Fruit fly (Drosophila melanogaster) whole organism, wandering third instar larva: ENCODE measurements around the gene Evi5.

Experiments
- Abd-B ChIP-seq: fragments of >200 bp; optimal IDR thresholded peaks from 2 replicates; lab custom pipeline; 2017; ENCODE audit warnings: missing biosample characterization, missing genetic modification characterization
- CG32264 ChIP-seq: fragments of 200-800 bp; sonication (Bioruptor generic); optimal IDR thresholded peaks from 2 replicates; lab custom pipeline; 2016; ENCODE audit warnings: missing biosample characterization, missing genetic modification characterization
- CG9705 ChIP-seq: fragments of 200-800 bp; sonication (Bioruptor generic); optimal IDR thresholded peaks from 2 replicates; lab custom pipeline; 2018; ENCODE audit warnings: missing biosample characterization, mild to moderate bottlenecking, missing genetic modification characterization
- CrebA ChIP-seq: fragments of 200-800 bp; sonication (Bioruptor generic); optimal IDR thresholded peaks from 2 replicates; lab custom pipeline; 2016; ENCODE audit warnings: missing biosample characterization, mild to moderate bottlenecking, missing genetic modification characterization, borderline replicate concordance
- Dfd ChIP-seq: fragments of >200 bp; optimal IDR thresholded peaks from 2 replicates; lab custom pipeline; 2017; ENCODE audit warnings: missing biosample characterization, missing genetic modification characterization
- Dif ChIP-seq: fragments of 200-275, 200-300 bp; sonication (Bioruptor generic); optimal IDR thresholded peaks from 2 replicates; lab custom pipeline; 2018; ENCODE audit warnings: missing biosample characterization, missing genetic modification characterization; ENCODE audit not compliant: partially characterized antibody
- GATAd ChIP-seq: sonication (Bioruptor generic); optimal IDR thresholded peaks from 2 replicates; lab custom pipeline; 2016; ENCODE audit warnings: missing biosample characterization, missing genetic modification characterization
- HLH106 ChIP-seq: fragments of 200-800 bp; optimal IDR thresholded peaks from 3 replicates; lab custom pipeline; 2019; ENCODE audit warnings: missing biosample characterization, mild to moderate bottlenecking, missing genetic modification characterization, moderate library complexity
- Hnf4 ChIP-seq: fragments of 200-800 bp; sonication (Bioruptor generic); optimal IDR thresholded peaks from 2 replicates; lab custom pipeline; 2016; ENCODE audit warnings: missing biosample characterization, mild to moderate bottlenecking, missing genetic modification characterization
- Hr78 ChIP-seq: fragments of >200 bp; optimal IDR thresholded peaks from 2 replicates; lab custom pipeline; 2017; ENCODE audit warnings: missing biosample characterization, missing genetic modification characterization
- Hr83 ChIP-seq: fragments of 200-300 bp; sonication (Bioruptor generic); optimal IDR thresholded peaks from 2 replicates; lab custom pipeline; 2016; ENCODE audit warnings: missing biosample characterization, mild to moderate bottlenecking, missing genetic modification characterization, moderate library complexity; ENCODE audit not compliant: poor library complexity, severe bottlenecking
- Jra ChIP-seq: sonication (Bioruptor generic); optimal IDR thresholded peaks from 2 replicates; lab custom pipeline; 2016; ENCODE audit warnings: missing biosample characterization, missing genetic modification characterization
- Mio ChIP-seq: sonication (Bioruptor generic); optimal IDR thresholded peaks from 2 replicates; lab custom pipeline; 2016; ENCODE audit warnings: missing biosample characterization, missing genetic modification characterization
- Myc ChIP-seq: fragments of >200 bp; optimal IDR thresholded peaks from 2 replicates; lab custom pipeline; 2017
- N ChIP-seq: fragments of >200 bp; optimal IDR thresholded peaks from 2 replicates; lab custom pipeline; 2018; ENCODE audit warnings: missing biosample characterization, missing external identifiers, missing genetic modification characterization
- OdsH ChIP-seq: fragments of 200-800 bp; sonication (Bioruptor generic); optimal IDR thresholded peaks from 2 replicates; lab custom pipeline; 2016; ENCODE audit warnings: missing biosample characterization, mild to moderate bottlenecking, missing genetic modification characterization
- Rel ChIP-seq, 2 experiments: fragments of 200-800 bp; sonication (Bioruptor generic) in 1 of 2; optimal IDR thresholded peaks; 2 replicates in 1 of 2; 3 replicates in 1 of 2; lab custom pipeline; 2016 to 2019; ENCODE audit warnings: mild to moderate bottlenecking in 2 of 2, missing biosample characterization in 2 of 2, missing genetic modification characterization in 2 of 2, moderate library complexity in 1 of 2
- Sp1 ChIP-seq: fragments of 200-800 bp; sonication (Bioruptor generic); optimal IDR thresholded peaks from 3 replicates; lab custom pipeline; 2019; ENCODE audit warnings: missing biosample characterization, mild to moderate bottlenecking, missing genetic modification characterization, moderate library complexity
- Vsx2 ChIP-seq: fragments of 200-300, 225-300 bp; sonication (Bioruptor generic); optimal IDR thresholded peaks from 2 replicates; lab custom pipeline; 2018; ENCODE audit warnings: missing biosample characterization, missing genetic modification characterization; ENCODE audit not compliant: partially characterized antibody
- dmrt93B ChIP-seq: fragments of 200-800 bp; sonication (Bioruptor generic); optimal IDR thresholded peaks from 2 replicates; lab custom pipeline; 2018; ENCODE audit warnings: missing biosample characterization, mild to moderate bottlenecking, missing genetic modification characterization
- dsf ChIP-seq: sonication (Bioruptor generic); optimal IDR thresholded peaks from 2 replicates; lab custom pipeline; 2016; ENCODE audit warnings: missing biosample characterization, missing genetic modification characterization, borderline replicate concordance
- ey ChIP-seq: fragments of 200-800 bp; sonication (Bioruptor generic); optimal IDR thresholded peaks from 2 replicates; lab custom pipeline; 2016; ENCODE audit warnings: missing biosample characterization, missing genetic modification characterization
- foxo ChIP-seq, 2 experiments: fragments of 200-800 bp; sonication (Bioruptor generic); optimal IDR thresholded peaks; 2 replicates in 1 of 2; 3 replicates in 1 of 2; lab custom pipeline; 2016 to 2017; ENCODE audit warnings: missing biosample characterization in 2 of 2, missing genetic modification characterization in 2 of 2
- fru ChIP-seq: fragments of 200-800 bp; sonication (Bioruptor generic); optimal IDR thresholded peaks from 3 replicates; lab custom pipeline; 2016; ENCODE audit warnings: missing biosample characterization, mild to moderate bottlenecking, missing genetic modification characterization
- h ChIP-seq: fragments of 200-800 bp; sonication (Bioruptor generic); optimal IDR thresholded peaks from 3 replicates; lab custom pipeline; 2016; ENCODE audit warnings: missing biosample characterization, mild to moderate bottlenecking, missing genetic modification characterization
- jim ChIP-seq: fragments of 175-275, 200-325 bp; sonication (Bioruptor generic); optimal IDR thresholded peaks from 2 replicates; lab custom pipeline; 2016; ENCODE audit warnings: missing biosample characterization, mild to moderate bottlenecking, missing genetic modification characterization
- lola ChIP-seq: fragments of >200 bp; optimal IDR thresholded peaks from 2 replicates; lab custom pipeline; 2017; ENCODE audit warnings: missing biosample characterization, missing genetic modification characterization
- pan ChIP-seq: fragments of >200 bp; optimal IDR thresholded peaks from 2 replicates; lab custom pipeline; 2017
- psq ChIP-seq: fragments of 200-800 bp; sonication (Bioruptor generic); optimal IDR thresholded peaks from 3 replicates; lab custom pipeline; 2017; ENCODE audit warnings: missing biosample characterization, mild to moderate bottlenecking, missing genetic modification characterization, moderate library complexity
- rgr ChIP-seq: fragments of 200-800 bp; sonication (Bioruptor generic); optimal IDR thresholded peaks from 3 replicates; lab custom pipeline; 2016; ENCODE audit warnings: missing biosample characterization, mild to moderate bottlenecking, missing genetic modification characterization
- sage ChIP-seq: fragments of 200-800 bp; sonication (Bioruptor generic); optimal IDR thresholded peaks from 2 replicates; lab custom pipeline; 2016; ENCODE audit warnings: missing biosample characterization, mild to moderate bottlenecking, missing genetic modification characterization
- sv ChIP-seq: fragments of 200-800 bp; sonication (Bioruptor generic); optimal IDR thresholded peaks from 3 replicates; lab custom pipeline; 2016; ENCODE audit warnings: missing biosample characterization, missing genetic modification characterization
- woc ChIP-seq: sonication (Bioruptor generic); optimal IDR thresholded peaks from 2 replicates; lab custom pipeline; 2016; ENCODE audit warnings: missing biosample characterization, mild to moderate bottlenecking, missing genetic modification characterization

Gene Evi5

dm6 chrX:11423277-11423717 is 30.9 kb downstream of the Evi5 start (continued):
- peak; percentile 88 for TF ChIP-seq CG32264 (GFP tag; lab: Kevin White, UChicago)

- no peak for TF ChIP-seq Hr83 (GFP tag; lab: Kevin White, UChicago)
- TF ChIP-seq Hr78 = no peak
- TF ChIP-seq fru = no peak
- peak; percentile 2 for TF ChIP-seq OdsH (GFP tag; lab: Kevin White, UChicago)
These were observed 31.7 kb downstream of the Evi5 start, which contains the start of gene Gs2 for dm6 chrX:11422532-11422931. Gs2 (plus strand) TSS chrX:11422832.

dm6 chrX:11422071-11422470 is 32.1 kb downstream of the Evi5 start:
- TF ChIP-seq foxo (GFP tag; optimal IDR thresholded peaks at IDR 0.05; lab: Kevin White, UChicago) = peak in 1 of 2 experiments; percentile 53
- no peak for TF ChIP-seq dsf
- TF ChIP-seq HLH106 (tag; lab: Kevin White, UChicago) = peak; percentile 57
- TF ChIP-seq fru = peak; percentile 35
- TF ChIP-seq rgr (GFP tag; lab: Kevin White, UChicago) = peak; percentile 2
- TF ChIP-seq Sp1 (GFP tag; lab: Kevin White, UChicago) = peak; percentile 60
- TF ChIP-seq, all 38 proteins: peak for 5

dm6 chrX:11420752-11421396 is 33.3 kb downstream of the Evi5 start:
- peak; percentile 10 for TF ChIP-seq h
- no peak for TF ChIP-seq HLH106 (tag; lab: Kevin White, UChicago)
- TF ChIP-seq, all 38 proteins: peak for 1

dm6 chrX:11419962-11420361 is 34.2 kb downstream of the Evi5 start:
- TF ChIP-seq CrebA (GFP tag; lab: Kevin White, UChicago) = no peak
- TF ChIP-seq foxo (GFP tag; optimal IDR thresholded peaks at IDR 0.05; lab: Kevin White, UChicago) = no peak
- no peak for TF ChIP-seq rgr (GFP tag; lab: Kevin White, UChicago)
- TF ChIP-seq Hnf4 = no peak
- TF ChIP-seq Dfd = no peak
- TF ChIP-seq Hr78 = no peak
- TF ChIP-seq psq (GFP tag; lab: Kevin White, UChicago) = no peak
- TF ChIP-seq Mio (GFP tag; lab: Kevin White, UChicago) = no peak
- no peak for TF ChIP-seq sv (GFP tag; lab: Kevin White, UChicago)
- no peak for TF ChIP-seq sage (GFP tag; lab: Kevin White, UChicago)
- TF ChIP-seq lola (GFP tag; lab: Kevin White, UChicago) = no peak
- TF ChIP-seq dmrt93B (GFP tag; lab: Kevin White, UChicago) = no peak
- no peak for TF ChIP-seq Sp1 (GFP tag; lab: Kevin White, UChicago)
- no peak for TF ChIP-seq dsf
- TF ChIP-seq Vsx2 (GFP tag; lab: Kevin White, UChicago) = no peak
- TF ChIP-seq GATAd (GFP tag; lab: Kevin White, UChicago) = no peak
- no peak for TF ChIP-seq woc (GFP tag; lab: Kevin White, UChicago)
- no peak for TF ChIP-seq pan
- no peak for TF ChIP-seq OdsH (GFP tag; lab: Kevin White, UChicago)

dm6 chrX:11419212-11419611 is 35.0 kb downstream of the Evi5 start:
- TF ChIP-seq HLH106 (tag; lab: Kevin White, UChicago) (peak; percentile 1), rgr (GFP tag; lab: Kevin White, UChicago) (no peak)

dm6 chrX:11417322-11417721 is 36.9 kb downstream of the Evi5 start, which contains the start of the genes Gr10a and Or10a:
Gr10a (minus strand) TSS chrX:11417422.
Or10a (minus strand) TSS chrX:11417422.
- no peak for TF ChIP-seq N
- TF ChIP-seq h = no peak
- no peak for TF ChIP-seq Sp1 (GFP tag; lab: Kevin White, UChicago)
- TF ChIP-seq lola (GFP tag; lab: Kevin White, UChicago) = no peak
- no peak for TF ChIP-seq HLH106 (tag; lab: Kevin White, UChicago)
- TF ChIP-seq CG32264 (GFP tag; lab: Kevin White, UChicago) = no peak
- no peak for TF ChIP-seq Abd-B (GFP tag; lab: Kevin White, UChicago)
- TF ChIP-seq Jra = no peak
- TF ChIP-seq ey (GFP tag; lab: Kevin White, UChicago) = no peak
- no peak for TF ChIP-seq jim (GFP tag; lab: Kevin White, UChicago)
- no peak for TF ChIP-seq CrebA (GFP tag; lab: Kevin White, UChicago)
- TF ChIP-seq Dif = no peak
- TF ChIP-seq Mio (GFP tag; lab: Kevin White, UChicago) = no peak
- no peak for TF ChIP-seq CG9705 (GFP tag; lab: Kevin White, UChicago)
- no peak for TF ChIP-seq Rel (GFP tag; optimal IDR thresholded peaks at IDR 0.05; lab: Kevin White, UChicago)
- TF ChIP-seq Rel (tag; optimal IDR thresholded peaks at IDR 0.05; lab: Kevin White, UChicago) = no peak
- no peak for TF ChIP-seq psq (GFP tag; lab: Kevin White, UChicago)
- TF ChIP-seq Myc (lab: Kevin White, UChicago) = no peak
- no peak for TF ChIP-seq Vsx2 (GFP tag; lab: Kevin White, UChicago)
- TF ChIP-seq fru = no peak
- TF ChIP-seq, all 38 proteins: peak for 0
